Fruit fly (Drosophila melanogaster) whole organism, embryonic: ENCODE measurements around the gene Ubi-p5E.

Source experiments
- Antp ChIP-seq: fragments of 200-800 bp; sonication (Bioruptor generic); optimal IDR thresholded peaks from 3 replicates; lab custom pipeline; 2016; ENCODE audit warnings: missing biosample characterization, missing genetic modification characterization
- CG10147 ChIP-seq: fragments of 200-800 bp; sonication (Bioruptor generic); optimal IDR thresholded peaks from 2 replicates; lab custom pipeline; 2019; ENCODE audit warnings: missing biosample characterization, mild to moderate bottlenecking, missing genetic modification characterization, moderate library complexity
- CG1024 ChIP-seq: fragments of 200-800 bp; sonication (Bioruptor generic); IDR thresholded peaks from 2 replicates; pipeline ENCODE4 v1.3.6; 2022; ENCODE audit warnings: missing biosample characterization, missing genetic modification characterization
- CG11085 ChIP-seq: fragments of 200-800 bp; sonication (Bioruptor generic); IDR thresholded peaks from 2 replicates; pipeline ENCODE4 v1.3.6; 2022; ENCODE audit warnings: missing biosample characterization, missing genetic modification characterization
- CG11247 ChIP-seq: fragments of 200-800 bp; sonication (Bioruptor generic); IDR thresholded peaks from 2 replicates; pipeline ENCODE4 v1.3.6; 2022; ENCODE audit warnings: missing biosample characterization, missing genetic modification characterization
- CG12155 ChIP-seq: fragments of 200-800 bp; sonication (Bioruptor generic); optimal IDR thresholded peaks from 3 replicates; lab custom pipeline; 2016; ENCODE audit warnings: missing biosample characterization, missing genetic modification characterization
- CG12942 ChIP-seq: fragments of 200-800 bp; sonication (Bioruptor generic); optimal IDR thresholded peaks from 3 replicates; lab custom pipeline; 2016; ENCODE audit warnings: missing biosample characterization, missing genetic modification characterization
- CG13894 ChIP-seq: fragments of 200-800 bp; sonication (Bioruptor generic); optimal IDR thresholded peaks from 3 replicates; lab custom pipeline; 2018; ENCODE audit warnings: missing biosample characterization, mild to moderate bottlenecking, missing genetic modification characterization, moderate library complexity
- CG14667 ChIP-seq: fragments of 200-800 bp; sonication (Bioruptor generic); IDR thresholded peaks from 2 replicates; pipeline ENCODE4 v1.3.6; 2022; ENCODE audit warnings: missing biosample characterization, missing genetic modification characterization
- CG14710 ChIP-seq: fragments of 200-800 bp; sonication (Bioruptor generic); optimal IDR thresholded peaks from 3 replicates; lab custom pipeline; 2019; ENCODE audit warnings: missing biosample characterization, mild to moderate bottlenecking, missing genetic modification characterization, moderate library complexity
- CG17328 ChIP-seq: fragments of 200-800 bp; sonication (Bioruptor generic); IDR thresholded peaks from 2 replicates; pipeline ENCODE4 v1.3.6; 2022; ENCODE audit warnings: missing biosample characterization, missing genetic modification characterization
- CG17802 ChIP-seq: fragments of 200-800 bp; sonication (Bioruptor generic); optimal IDR thresholded peaks from 2 replicates; lab custom pipeline; 2018; ENCODE audit warnings: missing biosample characterization, mild to moderate bottlenecking, missing genetic modification characterization, moderate library complexity
- CG17829 ChIP-seq: fragments of 200-800 bp; optimal IDR thresholded peaks from 2 replicates; lab custom pipeline; 2019; ENCODE audit warnings: missing biosample characterization, mild to moderate bottlenecking, missing genetic modification characterization, moderate library complexity
- CG2712 ChIP-seq: fragments of 200-800 bp; optimal IDR thresholded peaks from 3 replicates; lab custom pipeline; 2019; ENCODE audit warnings: missing biosample characterization, mild to moderate bottlenecking, missing genetic modification characterization, moderate library complexity
- CG31388 ChIP-seq: fragments of 200-800 bp; sonication (Bioruptor generic); optimal IDR thresholded peaks from 2 replicates; lab custom pipeline; 2016; ENCODE audit warnings: missing biosample characterization, missing genetic modification characterization
- CG3407 ChIP-seq: fragments of 200-800 bp; sonication (Bioruptor generic); optimal IDR thresholded peaks from 2 replicates; lab custom pipeline; 2018; ENCODE audit warnings: missing biosample characterization, mild to moderate bottlenecking, missing genetic modification characterization
- CG34224 ChIP-seq: fragments of 200-800 bp; sonication (Bioruptor generic); IDR thresholded peaks from 3 replicates; pipeline ENCODE4 v1.3.6; 2022; ENCODE audit warnings: missing biosample characterization, missing genetic modification characterization; ENCODE audit not compliant: partially characterized antibody
- CG3726 ChIP-seq: fragments of 200-800 bp; sonication (Bioruptor generic); IDR thresholded peaks from 3 replicates; pipeline ENCODE4, ENCODE4 v1.3.6; 2022; ENCODE audit warnings: missing biosample characterization, missing genetic modification characterization
- CG3847 ChIP-seq: fragments of 200-800 bp; sonication (Bioruptor generic); IDR thresholded peaks from 2 replicates; pipeline ENCODE4 v1.3.6; 2022; ENCODE audit warnings: missing biosample characterization, missing genetic modification characterization
- CG43689 ChIP-seq: fragments of 200-800 bp; sonication (Bioruptor generic); IDR thresholded peaks from 2 replicates; pipeline ENCODE4 v1.3.6; 2022; ENCODE audit warnings: missing biosample characterization, missing genetic modification characterization
- CG4424 ChIP-seq: fragments of 200-800 bp; sonication (Bioruptor generic); optimal IDR thresholded peaks from 3 replicates; lab custom pipeline; 2016; ENCODE audit warnings: missing biosample characterization, missing genetic modification characterization
- CG4854 ChIP-seq: fragments of 200-800 bp; sonication (Bioruptor generic); optimal IDR thresholded peaks from 2 replicates; lab custom pipeline; 2016; ENCODE audit warnings: missing biosample characterization, missing genetic modification characterization, inconsistent platforms
- CG6254 ChIP-seq: fragments of 200-800 bp; sonication (Bioruptor generic); optimal IDR thresholded peaks from 3 replicates; lab custom pipeline; 2017; ENCODE audit warnings: mild to moderate bottlenecking, missing biosample characterization, missing genetic modification reagents, missing genetic modification characterization
- CG7372 ChIP-seq: fragments of 200-800 bp; sonication (Bioruptor generic); IDR thresholded peaks from 2 replicates; pipeline ENCODE4 v1.3.6; 2022; ENCODE audit warnings: missing biosample characterization, missing genetic modification characterization
- CG7928 ChIP-seq: fragments of 200-800 bp; sonication (Bioruptor generic); optimal IDR thresholded peaks from 2 replicates; lab custom pipeline; 2017; ENCODE audit warnings: missing biosample characterization, mild to moderate bottlenecking, missing genetic modification characterization
- CG8765 ChIP-seq: fragments of 200-800 bp; sonication (Bioruptor generic); IDR thresholded peaks from 2 replicates; pipeline ENCODE4 v1.3.6; 2022; ENCODE audit warnings: missing biosample characterization, missing genetic modification characterization
- E2f1 ChIP-seq: fragments of 200-800 bp; sonication (Bioruptor generic); IDR thresholded peaks from 2 replicates; pipeline ENCODE4 v1.3.6; 2022; ENCODE audit warnings: missing biosample characterization, missing genetic modification characterization
- HmgD ChIP-seq: fragments of 200-800 bp; sonication (Bioruptor generic); optimal IDR thresholded peaks from 3 replicates; lab custom pipeline; 2016; ENCODE audit warnings: missing biosample characterization, missing genetic modification characterization
- Nf-YC ChIP-seq: fragments of 200-800 bp; optimal IDR thresholded peaks from 3 replicates; lab custom pipeline; 2019; ENCODE audit warnings: missing biosample characterization, mild to moderate bottlenecking, missing genetic modification characterization, moderate library complexity
- Opbp ChIP-seq: fragments of 200-800 bp; sonication (Bioruptor generic); IDR thresholded peaks from 3 replicates; pipeline ENCODE4 v1.3.6; 2022; ENCODE audit warnings: missing biosample characterization, missing genetic modification characterization; ENCODE audit not compliant: partially characterized antibody
- Side ChIP-seq: fragments of 200-800 bp; sonication (Bioruptor generic); optimal IDR thresholded peaks from 2 replicates; lab custom pipeline; 2016; ENCODE audit warnings: missing biosample characterization, missing genetic modification characterization
- Sox102F ChIP-seq: fragments of 200-800 bp; sonication (Bioruptor generic); optimal IDR thresholded peaks from 2 replicates; lab custom pipeline; 2018; ENCODE audit warnings: missing biosample characterization, mild to moderate bottlenecking, missing genetic modification characterization, moderate library complexity
- Spps ChIP-seq: fragments of 200-800 bp; sonication (Bioruptor generic); optimal IDR thresholded peaks from 2 replicates; lab custom pipeline; 2018; ENCODE audit warnings: missing biosample characterization, mild to moderate bottlenecking, missing genetic modification characterization
- Taf1 ChIP-seq: fragments of 200-800 bp; sonication (Bioruptor generic); IDR thresholded peaks from 2 replicates; pipeline ENCODE4 v1.3.6; 2022; ENCODE audit warnings: missing biosample characterization, missing genetic modification characterization
- az2 ChIP-seq: fragments of 200-800 bp; sonication (Bioruptor generic); optimal IDR thresholded peaks from 3 replicates; lab custom pipeline; 2016; ENCODE audit warnings: missing biosample characterization, missing genetic modification characterization
- bab2 ChIP-seq: fragments of 200-800 bp; sonication (Bioruptor generic); optimal IDR thresholded peaks from 2 replicates; lab custom pipeline; 2016; ENCODE audit warnings: missing biosample characterization, missing genetic modification characterization
- br ChIP-seq: fragments of >200 bp; optimal IDR thresholded peaks from 2 replicates; lab custom pipeline; 2017
- btn ChIP-seq: fragments of 200-800 bp; sonication (Bioruptor generic); optimal IDR thresholded peaks from 2 replicates; lab custom pipeline; 2016; ENCODE audit warnings: missing biosample characterization, missing genetic modification characterization
- chm ChIP-seq: fragments of 200-800 bp; sonication (Bioruptor generic); IDR thresholded peaks from 2 replicates; pipeline ENCODE4 v1.3.6; 2022; ENCODE audit warnings: missing biosample characterization, missing genetic modification characterization
- danr ChIP-seq: fragments of 200-800 bp; sonication (Bioruptor generic); IDR thresholded peaks from 2 replicates; pipeline ENCODE4 v1.3.6; 2022; ENCODE audit warnings: missing biosample characterization, missing genetic modification characterization
- dpn ChIP-seq, 2 experiments: fragments of 200-800 bp; sonication (Bioruptor generic); optimal IDR thresholded peaks; 3 replicates each; lab custom pipeline; 2016; ENCODE audit warnings: missing biosample characterization in 2 of 2, missing genetic modification characterization in 2 of 2
- gt ChIP-seq: fragments of 200-800 bp; sonication (Bioruptor generic); IDR thresholded peaks from 2 replicates; pipeline ENCODE4 v1.3.6; 2022; ENCODE audit warnings: missing biosample characterization, missing genetic modification characterization
- hbn ChIP-seq: fragments of 200-800 bp; sonication (Bioruptor generic); IDR thresholded peaks from 2 replicates; pipeline ENCODE4 v1.3.6; 2022; ENCODE audit warnings: missing biosample characterization, missing genetic modification characterization; ENCODE audit not compliant: partially characterized antibody
- ind ChIP-seq: fragments of 200-800 bp; sonication (Bioruptor generic); optimal IDR thresholded peaks from 3 replicates; lab custom pipeline; 2016; ENCODE audit warnings: missing biosample characterization, missing genetic modification characterization
- jumu ChIP-seq: fragments of 200-800 bp; sonication (Bioruptor generic); optimal IDR thresholded peaks from 3 replicates; lab custom pipeline; 2016; ENCODE audit warnings: missing biosample characterization, missing genetic modification characterization
- lilli ChIP-seq: fragments of 200-800 bp; sonication (Bioruptor generic); optimal IDR thresholded peaks from 3 replicates; lab custom pipeline; 2016; ENCODE audit warnings: missing biosample characterization, missing genetic modification characterization
- lov ChIP-seq, 2 experiments: fragments of 200-800 bp in 1 of 2; fragments of >200 bp in 1 of 2; sonication (Bioruptor generic) in 1 of 2; IDR thresholded peaks in 1 of 2; optimal IDR thresholded peaks in 1 of 2; 2 replicates in 1 of 2; 3 replicates in 1 of 2; pipeline versions ENCODE4 v1.3.6 to Lab custom; 2017 to 2022; ENCODE audit warnings: missing biosample characterization in 1 of 2, missing genetic modification characterization in 1 of 2
- mirr ChIP-seq: fragments of 200-800 bp; sonication (Bioruptor generic); optimal IDR thresholded peaks from 3 replicates; lab custom pipeline; 2018; ENCODE audit warnings: missing biosample characterization, mild to moderate bottlenecking, missing genetic modification characterization
- phol ChIP-seq: fragments of 200-800 bp; sonication (Bioruptor generic); optimal IDR thresholded peaks from 3 replicates; lab custom pipeline; 2018; ENCODE audit warnings: missing biosample characterization, mild to moderate bottlenecking, missing genetic modification characterization, moderate library complexity
- pnt ChIP-seq: fragments of 200-800 bp; sonication (Bioruptor generic); optimal IDR thresholded peaks from 3 replicates; lab custom pipeline; 2016; ENCODE audit warnings: missing biosample characterization, missing genetic modification characterization

Gene Ubi-p5E

DNA sequence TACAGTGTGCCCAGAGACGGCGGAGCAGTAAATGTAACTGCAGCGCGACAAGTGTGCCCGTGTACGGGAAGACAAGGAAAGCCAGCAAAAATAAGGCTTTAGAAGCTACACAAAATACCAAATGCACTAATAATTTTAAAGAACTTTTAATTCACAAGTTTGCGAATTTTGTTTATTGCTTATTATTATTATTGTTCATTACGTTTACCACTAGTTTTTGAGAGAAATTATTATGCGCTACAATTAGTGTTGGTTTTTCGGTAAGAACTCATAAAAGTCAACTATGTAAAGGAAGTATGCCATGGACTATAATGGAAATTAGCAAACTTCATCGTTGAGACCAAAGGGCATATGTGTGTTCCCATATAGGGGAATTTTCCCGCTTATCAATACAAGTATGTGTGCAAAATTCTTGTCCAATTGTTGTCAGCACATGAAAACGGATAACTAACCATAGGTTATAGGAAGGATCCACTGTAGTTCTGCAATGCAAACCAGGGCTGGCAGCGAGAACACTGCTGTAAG lies 12.2 kb downstream of the Ubi-p5E start, which contains the start of gene schlank (continued):
- TF ChIP-seq CG17328 (GFP tag; lab: Robert Waterston, UW) (peak; percentile 18; the same call in 1 of the 2 replicates), E2f1 (GFP tag; lab: Robert Waterston, UW) (peak; percentile 51; the same call in 1 of the 2 replicates), lov (optimal IDR thresholded peaks at IDR 0.05; lab: Kevin White, UChicago) (no peak), lov (GFP tag; IDR thresholded peaks at IDR 0.05; lab: Robert Waterston, UW) (no peak), Side (GFP tag; lab: Kevin White, UChicago) (peak; percentile 58), CG4424 (GFP tag; lab: Kevin White, UChicago) (peak; percentile 30), CG43689 (GFP tag; lab: Robert Waterston, UW) (no peak), CG2712 (tag; lab: Kevin White, UChicago) (peak; percentile 54), CG12942 (GFP tag; lab: Kevin White, UChicago) (peak; percentile 29), HmgD (GFP tag; lab: Kevin White, UChicago) (no peak), CG31388 (GFP tag; lab: Kevin White, UChicago) (no peak), CG4854 (GFP tag; lab: Kevin White, UChicago) (no peak), CG14667 (GFP tag; lab: Robert Waterston, UW) (peak; percentile 39), CG34224 (GFP tag; lab: Robert Waterston, UW) (no peak), CG3726 (GFP tag; lab: Robert Waterston, UW) (no peak), CG12155 (GFP tag; lab: Kevin White, UChicago) (peak; percentile 27), CG14710 (peak; percentile 62), danr (GFP tag; lab: Robert Waterston, UW) (no peak), jumu (peak; percentile 74), Antp (GFP tag; lab: Kevin White, UChicago) (peak; percentile 75), CG3847 (peak; percentile 25; the same call in 1 of the 2 replicates), CG1024 (GFP tag; lab: Robert Waterston, UW) (peak; percentile 43; the same call in 1 of the 2 replicates), CG17802 (tag; lab: Kevin White, UChicago) (no peak), CG11247 (GFP tag; lab: Robert Waterston, UW) (peak; percentile 16; the same call in 1 of the 2 replicates), lilli (peak; percentile 72), br (no peak), chm (no peak; the same call in 1 of the 2 replicates), CG8765 (no peak), CG6254 (GFP tag; lab: Kevin White, UChicago) (no peak), Opbp (GFP tag; lab: Robert Waterston, UW) (0 out of 3 replicates have a peak, but pooled peaks have one; percentile 6), CG3407 (GFP tag; lab: Kevin White, UChicago) (no peak), Spps (no peak), gt (no peak), ind (GFP tag; lab: Kevin White, UChicago) (peak; percentile 73), CG10147 (GFP tag; lab: Kevin White, UChicago) (no peak), CG7372 (GFP tag; lab: Robert Waterston, UW) (no peak; the same call in 1 of the 2 replicates), az2 (GFP tag; lab: Kevin White, UChicago) (peak; percentile 55), Nf-YC (peak; percentile 22), Sox102F (no peak), phol (tag; lab: Kevin White, UChicago) (peak; percentile 61), dpn (GFP tag; optimal IDR thresholded peaks at IDR 0.05; lab: Kevin White, UChicago) (peak; percentile 56 to 57), CG13894 (tag; lab: Kevin White, UChicago) (peak; percentile 23), btn (GFP tag; lab: Kevin White, UChicago) (no peak), pnt (peak; percentile 60), CG17829 (tag; lab: Kevin White, UChicago) (peak; percentile 28), CG7928 (GFP tag; lab: Kevin White, UChicago) (peak; percentile 85), Taf1 (GFP tag; lab: Robert Waterston, UW) (no peak), hbn (GFP tag; lab: Robert Waterston, UW) (no peak), mirr (peak; percentile 30), CG11085 (GFP tag; lab: Robert Waterston, UW) (peak; percentile 22; the same call in 1 of the 2 replicates), bab2 (peak; percentile 62)
